Worm (Caenorhabditis elegans) whole organism, L3 larva: ENCODE measurements around the gene efk-1.

ENCODE experiments used
- R02D3.7 ChIP-seq: fragments of 150-350 bp; optimal IDR thresholded peaks from 2 replicates; lab custom pipeline; 2014; ENCODE audit warnings: missing biosample characterization, missing genetic modification characterization
- ZK546.5 ChIP-seq: sonication (generic microtip); optimal IDR thresholded peaks from 2 replicates; lab custom pipeline; 2017; ENCODE audit warnings: missing biosample characterization, missing genetic modification characterization
- aly-2 ChIP-seq: fragments of 150-350 bp; optimal IDR thresholded peaks from 2 replicates; lab custom pipeline; 2014; ENCODE audit warnings: missing biosample characterization, missing genetic modification characterization
- ama-1 ChIP-seq: fragments of 150-350 bp; optimal IDR thresholded peaks from 2 replicates; lab custom pipeline; 2018
- ceh-16 ChIP-seq: sonication (generic microtip); optimal IDR thresholded peaks from 2 replicates; lab custom pipeline; 2017; ENCODE audit warnings: missing biosample characterization, missing genetic modification characterization
- ceh-28 ChIP-seq: fragments of 150-350 bp; optimal IDR thresholded peaks from 2 replicates; lab custom pipeline; 2014; ENCODE audit warnings: missing biosample characterization, missing genetic modification reagents, missing genetic modification characterization
- ceh-82 ChIP-seq: fragments of 150-350 bp; optimal IDR thresholded peaks from 2 replicates; lab custom pipeline; 2014; ENCODE audit warnings: missing biosample characterization, missing genetic modification characterization
- ceh-9 ChIP-seq: sonication (generic microtip); optimal IDR thresholded peaks from 2 replicates; lab custom pipeline; 2018; ENCODE audit warnings: missing biosample characterization, missing genetic modification characterization
- daf-12 ChIP-seq: fragments of 150-350 bp; optimal IDR thresholded peaks from 2 replicates; lab custom pipeline; 2014; ENCODE audit warnings: missing biosample characterization, missing genetic modification reagents, missing genetic modification characterization
- egl-27 ChIP-seq: sonication (generic microtip); optimal IDR thresholded peaks from 4 replicates; lab custom pipeline; 2017; ENCODE audit warnings: missing biosample characterization, missing genetic modification reagents, missing genetic modification characterization
- elt-1 ChIP-seq: fragments of 150-350 bp; optimal IDR thresholded peaks from 2 replicates; lab custom pipeline; 2014; ENCODE audit warnings: missing biosample characterization, missing genetic modification characterization
- elt-2 ChIP-seq: sonication (generic microtip); optimal IDR thresholded peaks from 2 replicates; lab custom pipeline; 2016; ENCODE audit warnings: missing genetic modification reagents, mild to moderate bottlenecking, missing genetic modification characterization, missing compliant biosample characterization
- elt-3 ChIP-seq, 3 experiments: fragments of 150-350 bp in 1 of 3; sonication (generic microtip) in 2 of 3; optimal IDR thresholded peaks; 2 replicates in 2 of 3; 4 replicates in 1 of 3; lab custom pipeline; 2014 to 2017; ENCODE audit warnings: missing biosample characterization in 3 of 3, missing genetic modification characterization in 3 of 3
- fkh-10 ChIP-seq: sonication (generic microtip); optimal IDR thresholded peaks from 2 replicates; lab custom pipeline; 2017; ENCODE audit warnings: missing biosample characterization, missing genetic modification reagents, missing genetic modification characterization
- fkh-2 ChIP-seq: fragments of 150-350 bp; optimal IDR thresholded peaks from 2 replicates; lab custom pipeline; 2014; ENCODE audit warnings: missing biosample characterization, missing genetic modification reagents, missing genetic modification characterization
- fos-1 ChIP-seq: fragments of 150-350 bp; optimal IDR thresholded peaks from 2 replicates; lab custom pipeline; 2014; ENCODE audit warnings: missing biosample characterization, missing genetic modification characterization
- hmg-11 ChIP-seq: sonication (generic microtip); optimal IDR thresholded peaks from 2 replicates; lab custom pipeline; 2016; ENCODE audit warnings: missing genetic modification characterization, missing compliant biosample characterization
- jun-1 ChIP-seq: fragments of 150-350 bp; optimal IDR thresholded peaks from 2 replicates; lab custom pipeline; 2014; ENCODE audit warnings: missing biosample characterization, missing genetic modification reagents, missing genetic modification characterization
- lin-15B ChIP-seq: fragments of 150-350 bp; optimal IDR thresholded peaks from 2 replicates; lab custom pipeline; 2014; ENCODE audit warnings: missing biosample characterization, missing genetic modification characterization
- lin-39 ChIP-seq: fragments of 150-350 bp; optimal IDR thresholded peaks from 2 replicates; lab custom pipeline; 2018; ENCODE audit warnings: missing biosample characterization, missing genetic modification reagents, missing genetic modification characterization
- lsy-12 ChIP-seq: sonication (generic microtip); optimal IDR thresholded peaks from 2 replicates; lab custom pipeline; 2016; ENCODE audit warnings: mild to moderate bottlenecking, missing genetic modification characterization, missing compliant biosample characterization
- mml-1 ChIP-seq: fragments of 150-350 bp; sonication (generic microtip); optimal IDR thresholded peaks from 3 replicates; lab custom pipeline; 2014; ENCODE audit warnings: missing biosample characterization, missing genetic modification characterization
- nfya-1 ChIP-seq: sonication (generic microtip); optimal IDR thresholded peaks from 2 replicates; lab custom pipeline; 2017; ENCODE audit warnings: missing genetic modification characterization, mild to moderate bottlenecking, missing compliant biosample characterization, antibody characterized with exemption, moderate library complexity; ENCODE audit not compliant: insufficient read depth
- nhr-11 ChIP-seq: fragments of 150-350 bp; optimal IDR thresholded peaks from 2 replicates; lab custom pipeline; 2014; ENCODE audit warnings: missing biosample characterization, missing genetic modification characterization
- nhr-12 ChIP-seq: fragments of 150-350 bp; optimal IDR thresholded peaks from 2 replicates; lab custom pipeline; 2014; ENCODE audit warnings: missing biosample characterization, missing genetic modification characterization
- nhr-25 ChIP-seq: sonication (generic microtip); optimal IDR thresholded peaks from 2 replicates; lab custom pipeline; 2017; ENCODE audit warnings: missing biosample characterization, missing genetic modification characterization
- nhr-28 ChIP-seq: fragments of 150-350 bp; optimal IDR thresholded peaks from 2 replicates; lab custom pipeline; 2014; ENCODE audit warnings: missing biosample characterization, missing genetic modification characterization
- nhr-43 ChIP-seq: sonication (generic microtip); optimal IDR thresholded peaks from 2 replicates; lab custom pipeline; 2016; ENCODE audit warnings: mild to moderate bottlenecking, missing genetic modification characterization, missing compliant biosample characterization; ENCODE audit not compliant: poor library complexity, severe bottlenecking
- nhr-67 ChIP-seq: fragments of 150-350 bp; optimal IDR thresholded peaks from 2 replicates; lab custom pipeline; 2014; ENCODE audit warnings: missing biosample characterization, missing genetic modification characterization
- nhr-76 ChIP-seq: fragments of 150-350 bp; sonication (generic microtip); optimal IDR thresholded peaks from 5 replicates; lab custom pipeline; 2014; ENCODE audit warnings: missing biosample characterization, missing genetic modification characterization
- nhr-77 ChIP-seq: fragments of 150-350 bp; optimal IDR thresholded peaks from 2 replicates; lab custom pipeline; 2014; ENCODE audit warnings: missing biosample characterization, missing genetic modification characterization
- pha-4 ChIP-seq: fragments of 150-350 bp; optimal IDR thresholded peaks from 2 replicates; lab custom pipeline; 2014; ENCODE audit warnings: missing biosample characterization, missing genetic modification reagents, missing genetic modification characterization
- pqm-1 ChIP-seq: fragments of 150-350 bp; optimal IDR thresholded peaks from 2 replicates; lab custom pipeline; 2017; ENCODE audit warnings: missing biosample characterization, missing genetic modification characterization, inconsistent platforms
- sea-2 ChIP-seq: fragments of 150-350 bp; sonication (generic microtip); optimal IDR thresholded peaks from 4 replicates; lab custom pipeline; 2014; ENCODE audit warnings: missing biosample characterization, missing genetic modification reagents, missing genetic modification characterization
- skn-1 ChIP-seq: fragments of 150-350 bp; optimal IDR thresholded peaks from 2 replicates; lab custom pipeline; 2014; ENCODE audit warnings: missing biosample characterization, missing genetic modification characterization
- snpc-4 ChIP-seq: fragments of 150-350 bp; optimal IDR thresholded peaks from 2 replicates; lab custom pipeline; 2014; ENCODE audit warnings: missing biosample characterization, missing genetic modification characterization
- tbx-2 ChIP-seq: sonication (generic microtip); optimal IDR thresholded peaks from 2 replicates; lab custom pipeline; 2016; ENCODE audit warnings: mild to moderate bottlenecking, missing genetic modification characterization, missing compliant biosample characterization
- unc-39 ChIP-seq: sonication (generic microtip); optimal IDR thresholded peaks from 4 replicates; lab custom pipeline; 2017; ENCODE audit warnings: missing biosample characterization, missing genetic modification characterization
- unc-62 ChIP-seq: fragments of 150-350 bp; sonication (generic microtip); optimal IDR thresholded peaks from 4 replicates; lab custom pipeline; 2014; ENCODE audit warnings: missing biosample characterization, missing genetic modification reagents, missing genetic modification characterization
- ztf-4 ChIP-seq: fragments of 150-350 bp; optimal IDR thresholded peaks from 2 replicates; lab custom pipeline; 2014; ENCODE audit warnings: missing biosample characterization, missing genetic modification characterization

efk-1 gene

ce11 chrIII:6195718-6196117 lies 27.4 kb upstream of the efk-1 start:
- TF ChIP-seq sea-2 (GFP tag; lab: Kevin White, UChicago) (no peak), nhr-77 (tag; lab: Kevin White, UChicago) (no peak), nhr-28 (no peak), ama-1 (no peak), fkh-10 (GFP tag; lab: Kevin White, UChicago) (no peak), elt-3 (tag; optimal IDR thresholded peaks at IDR 0.05; lab: Kevin White, UChicago) (no peak), nfya-1 (tag; lab: Kevin White, UChicago) (no peak), ceh-28 (tag; lab: Kevin White, UChicago) (no peak), nhr-67 (tag; lab: Kevin White, UChicago) (no peak), unc-39 (tag; lab: Kevin White, UChicago) (no peak), daf-12 (tag; lab: Kevin White, UChicago) (no peak)

ce11 chrIII:6194480-6194879 lies 26.1 kb upstream of the efk-1 start, which contains the start of gene ugt-66:
TSS of gene ugt-66 (minus strand) at chrIII:6194580.
- TF ChIP-seq elt-2 (tag; lab: Kevin White, UChicago) (no peak), aly-2 (tag; lab: Kevin White, UChicago) (no peak), R02D3.7 (tag; lab: Kevin White, UChicago) (no peak), fos-1 (tag; lab: Kevin White, UChicago) (no peak), jun-1 (tag; lab: Kevin White, UChicago) (no peak), ceh-82 (tag; lab: Kevin White, UChicago) (no peak), fkh-10 (GFP tag; lab: Kevin White, UChicago) (no peak)
- TF ChIP-seq, all 47 proteins: peak for 0

- TF ChIP-seq skn-1 (tag; lab: Kevin White, UChicago) = no peak
- no peak for TF ChIP-seq daf-12 (tag; lab: Kevin White, UChicago)
- TF ChIP-seq egl-27 (tag; lab: Kevin White, UChicago) = no peak
- no peak for TF ChIP-seq pqm-1
- no peak for TF ChIP-seq ceh-9 (tag; lab: Kevin White, UChicago)
- no peak for TF ChIP-seq lin-39
- TF ChIP-seq ceh-16 (tag; lab: Kevin White, UChicago) = no peak
- no peak for TF ChIP-seq hmg-11 (tag; lab: Kevin White, UChicago)
- no peak for TF ChIP-seq nhr-43 (tag; lab: Kevin White, UChicago)
- TF ChIP-seq lsy-12 (tag; lab: Kevin White, UChicago) = no peak
- no peak for TF ChIP-seq mml-1 (tag; lab: Kevin White, UChicago)
- no peak for TF ChIP-seq elt-1 (tag; lab: Kevin White, UChicago)
- no peak for TF ChIP-seq sea-2 (GFP tag; lab: Kevin White, UChicago)
- no peak for TF ChIP-seq nhr-11 (tag; lab: Kevin White, UChicago)
- TF ChIP-seq pha-4 (tag; lab: Kevin White, UChicago) = no peak
- no peak for TF ChIP-seq jun-1 (tag; lab: Kevin White, UChicago)
Measured at ce11 chrIII:6190810-6191209, 22.5 kb upstream of the efk-1 start, which contains the start of gene C23G10.5. TSS of gene C23G10.5 (plus strand) at chrIII:6191110.

ce11 chrIII:6183118-6183517 lies 14.8 kb upstream of the efk-1 start, which contains the start of gene nas-28:
TSS of gene nas-28 (minus strand) at chrIII:6183218.
- TF ChIP-seq nhr-76 (tag; lab: Kevin White, UChicago) (no peak), nhr-77 (tag; lab: Kevin White, UChicago) (no peak), tbx-2 (tag; lab: Kevin White, UChicago) (no peak)

- TF ChIP-seq snpc-4 (tag; lab: Kevin White, UChicago) (no peak), fkh-2 (tag; lab: Kevin White, UChicago) (no peak), daf-12 (tag; lab: Kevin White, UChicago) (no peak), unc-62 (GFP tag; lab: Kevin White, UChicago) (no peak), fos-1 (tag; lab: Kevin White, UChicago) (no peak), pqm-1 (peak; percentile 87), nhr-12 (tag; lab: Kevin White, UChicago) (no peak), skn-1 (tag; lab: Kevin White, UChicago) (peak; percentile 66), ama-1 (no peak), lsy-12 (tag; lab: Kevin White, UChicago) (no peak), pha-4 (tag; lab: Kevin White, UChicago) (peak; percentile 55), ztf-4 (tag; lab: Kevin White, UChicago) (no peak), nhr-25 (no peak), ZK546.5 (tag; lab: Kevin White, UChicago) (no peak), elt-3 (tag; optimal IDR thresholded peaks at IDR 0.05; lab: Kevin White, UChicago) (no peak), nhr-43 (tag; lab: Kevin White, UChicago) (no peak), elt-2 (tag; lab: Kevin White, UChicago) (peak; percentile 96), tbx-2 (tag; lab: Kevin White, UChicago) (no peak), lin-15B (tag; lab: Kevin White, UChicago) (no peak), jun-1 (tag; lab: Kevin White, UChicago) (peak; percentile 51), unc-39 (tag; lab: Kevin White, UChicago) (no peak)
Measured at ce11 chrIII:6180294-6180693, 11.9 kb upstream of the efk-1 start.
